Worm (Caenorhabditis elegans) whole organism, L4/young adult: ENCODE results near the gene C05D10.4.

Experiments used
- W03F9.2 ChIP-seq: fragments of 150-350 bp; optimal IDR thresholded peaks from 2 replicates; lab custom pipeline; 2014; ENCODE audit warnings: missing biosample characterization, missing genetic modification characterization
- him-1 ChIP-seq: sonication (generic microtip); optimal IDR thresholded peaks from 2 replicates; lab custom pipeline; 2016; ENCODE audit warnings: missing genotype, missing genetic modification reagents, missing genetic modification characterization, missing compliant biosample characterization

DNA sequence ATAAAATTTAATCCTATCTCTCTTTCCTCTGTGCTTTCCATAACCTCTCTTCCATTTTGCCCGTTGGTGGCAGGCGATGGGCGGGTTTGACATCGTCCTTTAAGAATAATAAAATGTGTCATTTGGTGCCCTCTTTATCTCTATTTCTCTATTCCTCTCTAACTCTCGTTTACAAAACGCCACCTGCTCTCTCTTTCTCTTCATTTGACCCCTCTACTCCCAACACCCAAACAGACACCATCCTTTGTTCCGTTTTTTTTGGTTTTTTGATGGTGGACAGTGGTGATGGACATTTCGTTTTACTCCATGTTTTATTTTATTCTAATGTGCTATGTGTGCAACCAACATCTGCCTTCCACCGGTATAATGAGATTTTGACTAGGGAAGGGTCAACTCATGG is 23.7 kb downstream of the C05D10.4 start:
- no peak for TF ChIP-seq him-1 (tag; lab: Kevin White, UChicago)
- TF ChIP-seq W03F9.2 (tag; lab: Kevin White, UChicago), result no peak
